Fruit fly (Drosophila melanogaster) whole organism, pupa: ENCODE measurements around the gene yellow-e3.

Experiments used
- CG10348 ChIP-seq: fragments of 200-800 bp; sonication (Bioruptor generic); IDR thresholded peaks from 2 replicates; pipeline ENCODE4 v1.3.6; 2022; ENCODE audit warnings: missing biosample characterization, missing genetic modification characterization
- CG12605 ChIP-seq: fragments of 200-800 bp; sonication (Bioruptor generic); IDR thresholded peaks from 2 replicates; pipeline ENCODE4 v1.3.6; 2022; ENCODE audit warnings: missing biosample characterization, missing genetic modification characterization
- CG13204 ChIP-seq: fragments of 200-800 bp; sonication (Bioruptor generic); optimal IDR thresholded peaks from 2 replicates; lab custom pipeline; 2018; ENCODE audit warnings: missing biosample characterization, mild to moderate bottlenecking, missing genetic modification characterization, moderate library complexity
- CG14655 ChIP-seq: fragments of 200-800 bp; sonication (Bioruptor generic); optimal IDR thresholded peaks from 3 replicates; lab custom pipeline; 2017; ENCODE audit warnings: mild to moderate bottlenecking, missing biosample characterization, missing genetic modification reagents, missing genetic modification characterization
- CG15710 ChIP-seq: fragments of 200-800 bp; sonication (Bioruptor generic); optimal IDR thresholded peaks from 2 replicates; lab custom pipeline; 2018; ENCODE audit warnings: missing biosample characterization, mild to moderate bottlenecking, missing genetic modification characterization, moderate library complexity
- CG17806 ChIP-seq: fragments of 200-800 bp; sonication (Bioruptor generic); optimal IDR thresholded peaks from 2 replicates; lab custom pipeline; 2018; ENCODE audit warnings: missing biosample characterization, mild to moderate bottlenecking, missing genetic modification characterization, moderate library complexity
- CG32121 ChIP-seq: fragments of 200-800 bp; sonication (Bioruptor generic); IDR thresholded peaks from 2 replicates; pipeline ENCODE4 v1.3.6; 2022; ENCODE audit warnings: missing biosample characterization, missing genetic modification characterization
- CG34367 ChIP-seq: fragments of 200-800 bp; sonication (Bioruptor generic); optimal IDR thresholded peaks from 2 replicates; lab custom pipeline; 2018; ENCODE audit warnings: missing biosample characterization, mild to moderate bottlenecking, missing genetic modification characterization
- CG4496 ChIP-seq: fragments of 200-800 bp; sonication (Bioruptor generic); IDR thresholded peaks from 3 replicates; pipeline ENCODE4 v1.3.6; 2022; ENCODE audit warnings: missing biosample characterization, missing genetic modification characterization
- CG8159 ChIP-seq: fragments of 200-800 bp; sonication (Bioruptor generic); optimal IDR thresholded peaks from 3 replicates; lab custom pipeline; 2018; ENCODE audit warnings: missing biosample characterization, mild to moderate bottlenecking, missing genetic modification characterization, moderate library complexity
- CG8301 ChIP-seq: fragments of 200-800 bp; sonication (Bioruptor generic); optimal IDR thresholded peaks from 2 replicates; lab custom pipeline; 2018; ENCODE audit warnings: missing biosample characterization, mild to moderate bottlenecking, missing genetic modification characterization
- CG9948 ChIP-seq: fragments of 200-800 bp; sonication (Bioruptor generic); optimal IDR thresholded peaks from 2 replicates; lab custom pipeline; 2018; ENCODE audit warnings: missing biosample characterization, mild to moderate bottlenecking, missing genetic modification characterization, moderate library complexity
- D1 ChIP-seq: fragments of 200-800 bp; sonication (Bioruptor generic); optimal IDR thresholded peaks from 2 replicates; lab custom pipeline; 2018; ENCODE audit warnings: missing biosample characterization, mild to moderate bottlenecking, missing genetic modification characterization, moderate library complexity
- EcR ChIP-seq: fragments of 200-800 bp; sonication (Bioruptor generic); optimal IDR thresholded peaks from 3 replicates; lab custom pipeline; 2019; ENCODE audit warnings: missing biosample characterization, missing genetic modification characterization, mild to moderate bottlenecking, moderate library complexity, missing genetic modification reagents
- Ets98B ChIP-seq: fragments of 200-800 bp; sonication (Bioruptor generic); IDR thresholded peaks from 2 replicates; pipeline ENCODE4 v1.3.6; 2022; ENCODE audit warnings: missing biosample characterization, missing genetic modification characterization
- Pif1A ChIP-seq: fragments of 200-800 bp; sonication (Bioruptor generic); optimal IDR thresholded peaks from 3 replicates; lab custom pipeline; 2016; ENCODE audit warnings: missing biosample characterization, missing genetic modification characterization
- Pif1B ChIP-seq: fragments of 200-800 bp; sonication (Bioruptor generic); optimal IDR thresholded peaks from 3 replicates; lab custom pipeline; 2016; ENCODE audit warnings: missing biosample characterization, missing genetic modification characterization
- Snoo ChIP-seq: fragments of 200-800 bp; sonication (Bioruptor generic); optimal IDR thresholded peaks from 3 replicates; lab custom pipeline; 2017; ENCODE audit warnings: missing biosample characterization, mild to moderate bottlenecking, missing genetic modification characterization, inconsistent platforms
- fd96Ca ChIP-seq: fragments of 200-800 bp; sonication (Bioruptor generic); IDR thresholded peaks from 3 replicates; pipeline ENCODE4 v1.3.6; 2022; ENCODE audit warnings: missing biosample characterization, missing genetic modification characterization
- gl ChIP-seq: fragments of 200-800 bp; sonication (Bioruptor generic); optimal IDR thresholded peaks from 2 replicates; lab custom pipeline; 2018; ENCODE audit warnings: missing biosample characterization, mild to moderate bottlenecking, missing genetic modification characterization
- rn ChIP-seq: fragments of 200-800 bp; sonication (Bioruptor generic); IDR thresholded peaks from 2 replicates; pipeline ENCODE4 v1.3.6; 2022; ENCODE audit warnings: missing biosample characterization, missing genetic modification characterization

Gene yellow-e3

dm6 chr3R:13369348-13369747, 35.3 kb downstream of the yellow-e3 start, which contains the start of gene CheA87a:
TSS of gene CheA87a (plus strand) at chr3R:13369648.
- TF ChIP-seq CG13204 (GFP tag; lab: Kevin White, UChicago) (no peak), CG10348 (GFP tag; lab: Robert Waterston, UW) (no peak), CG17806 (no peak)

dm6 chr3R:13366561-13367518, 37.8 kb downstream of the yellow-e3 start, which contains the start of gene Elp6:
TSS of gene Elp6 (minus strand) at chr3R:13366910.
- TF ChIP-seq CG12605 (GFP tag; lab: Robert Waterston, UW), result no peak
- peak; percentile 47; the same call in 1 of the 2 replicates for TF ChIP-seq CG32121 (GFP tag; lab: Robert Waterston, UW)
- peak; percentile 70 for TF ChIP-seq CG4496 (GFP tag; lab: Robert Waterston, UW)
- no peak for TF ChIP-seq EcR (GFP tag; lab: Kevin White, UChicago)
- peak; percentile 75 for TF ChIP-seq CG8301 (tag; lab: Kevin White, UChicago)
- TF ChIP-seq fd96Ca, result peak; percentile 26; the same call in 1 of the 3 replicates
- TF ChIP-seq CG10348 (GFP tag; lab: Robert Waterston, UW), result no peak
- peak; percentile 60 for TF ChIP-seq Pif1B (GFP tag; lab: Kevin White, UChicago)
- peak; percentile 30 for TF ChIP-seq CG13204 (GFP tag; lab: Kevin White, UChicago)
- peak; percentile 75 for TF ChIP-seq CG9948 (tag; lab: Kevin White, UChicago)
- TF ChIP-seq Snoo (tag; lab: Kevin White, UChicago), result peak; percentile 84
- peak; percentile 27 for TF ChIP-seq rn (GFP tag; lab: Robert Waterston, UW)
- TF ChIP-seq D1, result peak; percentile 49
- TF ChIP-seq CG15710 (tag; lab: Kevin White, UChicago), result peak; percentile 80
- peak; percentile 86 for TF ChIP-seq CG8159 (tag; lab: Kevin White, UChicago)
- peak; percentile 84 for TF ChIP-seq CG14655 (GFP tag; lab: Kevin White, UChicago)
- TF ChIP-seq Pif1A (GFP tag; lab: Kevin White, UChicago), result peak; percentile 77
- TF ChIP-seq CG34367 (tag; lab: Kevin White, UChicago), result peak; percentile 58
- TF ChIP-seq Ets98B (GFP tag; lab: Robert Waterston, UW), result peak; percentile 35; the same call in 1 of the 2 replicates
- peak; percentile 67 for TF ChIP-seq CG17806
- TF ChIP-seq gl (tag; lab: Kevin White, UChicago), result no peak
- TF ChIP-seq, all 21 proteins: peak for 17

- TF ChIP-seq CG34367 (tag; lab: Kevin White, UChicago), result no peak
- no peak for TF ChIP-seq CG17806
- TF ChIP-seq CG12605 (GFP tag; lab: Robert Waterston, UW), result no peak
- TF ChIP-seq Ets98B (GFP tag; lab: Robert Waterston, UW), result no peak
- TF ChIP-seq Pif1A (GFP tag; lab: Kevin White, UChicago), result no peak
- no peak for TF ChIP-seq CG15710 (tag; lab: Kevin White, UChicago)
- peak; percentile 11 for TF ChIP-seq EcR (GFP tag; lab: Kevin White, UChicago)
- no peak for TF ChIP-seq CG14655 (GFP tag; lab: Kevin White, UChicago)
- peak; percentile 24 for TF ChIP-seq Snoo (tag; lab: Kevin White, UChicago)
- no peak for TF ChIP-seq CG13204 (GFP tag; lab: Kevin White, UChicago)
- no peak for TF ChIP-seq CG10348 (GFP tag; lab: Robert Waterston, UW)
- no peak for TF ChIP-seq rn (GFP tag; lab: Robert Waterston, UW)
- TF ChIP-seq CG9948 (tag; lab: Kevin White, UChicago), result no peak
- no peak for TF ChIP-seq Pif1B (GFP tag; lab: Kevin White, UChicago)
- no peak for TF ChIP-seq D1
- TF ChIP-seq CG32121 (GFP tag; lab: Robert Waterston, UW), result no peak
- TF ChIP-seq CG8301 (tag; lab: Kevin White, UChicago), result no peak
Observed at dm6 chr3R:13365665-13366414, 38.8 kb downstream of the yellow-e3 start.

- peak; percentile 93 for TF ChIP-seq Pif1B (GFP tag; lab: Kevin White, UChicago)
- peak; percentile 89 for TF ChIP-seq CG34367 (tag; lab: Kevin White, UChicago)
- TF ChIP-seq Pif1A (GFP tag; lab: Kevin White, UChicago), result peak; percentile 94
- TF ChIP-seq Snoo (tag; lab: Kevin White, UChicago), result peak; percentile 97
- TF ChIP-seq rn (GFP tag; lab: Robert Waterston, UW), result peak; percentile 85
- peak; percentile 39 for TF ChIP-seq EcR (GFP tag; lab: Kevin White, UChicago)
- peak; percentile 98 for TF ChIP-seq CG14655 (GFP tag; lab: Kevin White, UChicago)
- TF ChIP-seq CG12605 (GFP tag; lab: Robert Waterston, UW), result peak; percentile 85
- peak; percentile 94 for TF ChIP-seq CG13204 (GFP tag; lab: Kevin White, UChicago)
- peak; percentile 98 for TF ChIP-seq CG8301 (tag; lab: Kevin White, UChicago)
- TF ChIP-seq Ets98B (GFP tag; lab: Robert Waterston, UW), result peak; percentile 90
- TF ChIP-seq CG4496 (GFP tag; lab: Robert Waterston, UW), result peak; percentile 91
- TF ChIP-seq CG10348 (GFP tag; lab: Robert Waterston, UW), result peak; percentile 56; the same call in 1 of the 2 replicates
- TF ChIP-seq CG32121 (GFP tag; lab: Robert Waterston, UW), result peak; percentile 94
- peak; percentile 95 for TF ChIP-seq CG15710 (tag; lab: Kevin White, UChicago)
- peak; percentile 98 for TF ChIP-seq CG8159 (tag; lab: Kevin White, UChicago)
- peak; percentile 83 for TF ChIP-seq fd96Ca
- peak; percentile 98 for TF ChIP-seq D1
- peak; percentile 94 for TF ChIP-seq CG9948 (tag; lab: Kevin White, UChicago)
- TF ChIP-seq gl (tag; lab: Kevin White, UChicago), result peak; percentile 51
- peak; percentile 96 for TF ChIP-seq CG17806
Observed at dm6 chr3R:13364175-13365174, 40.2 kb downstream of the yellow-e3 start, which contains the start of gene Dic1. TSS of gene Dic1 (plus strand) at chr3R:13364938.
